Worm (Caenorhabditis elegans) whole organism, L1 larva: ENCODE results near the gene nhr-79.

Source experiments
- ama-1 ChIP-seq: fragments of 150-350 bp; optimal IDR thresholded peaks from 2 replicates; lab custom pipeline; 2014
- egl-13 ChIP-seq: sonication (generic microtip); optimal IDR thresholded peaks from 2 replicates; lab custom pipeline; 2016; ENCODE audit warnings: missing genotype, missing genetic modification reagents, missing genetic modification characterization, missing compliant biosample characterization
- elt-3 ChIP-seq, 6 experiments: fragments of 150-350 bp in 1 of 6; sonication (generic microtip); optimal IDR thresholded peaks; 2 replicates each; lab custom pipeline; 2017 to 2018; ENCODE audit warnings: missing biosample characterization in 6 of 6, missing genetic modification characterization in 6 of 6, inconsistent platforms in 1 of 6
- irx-1 ChIP-seq: sonication (generic microtip); optimal IDR thresholded peaks from 2 replicates; lab custom pipeline; 2016; ENCODE audit warnings: missing genetic modification characterization, missing compliant biosample characterization
- nhr-28 ChIP-seq: fragments of 150-350 bp; optimal IDR thresholded peaks from 2 replicates; lab custom pipeline; 2014; ENCODE audit warnings: missing biosample characterization, missing genetic modification characterization
- nhr-77 ChIP-seq: fragments of 150-350 bp; optimal IDR thresholded peaks from 2 replicates; lab custom pipeline; 2014; ENCODE audit warnings: missing biosample characterization, missing genetic modification characterization
- ztf-4 ChIP-seq: fragments of 150-350 bp; optimal IDR thresholded peaks from 2 replicates; lab custom pipeline; 2014; ENCODE audit warnings: missing biosample characterization, missing genetic modification characterization

ce11 chrV:19206911-19207310, 4.8 kb downstream of the nhr-79 start:
- TF ChIP-seq ama-1 (no peak), irx-1 (tag; lab: Kevin White, UChicago) (no peak), nhr-28 (tag; lab: Kevin White, UChicago) (no peak), ztf-4 (no peak), egl-13 (no peak), nhr-77 (no peak), elt-3 (tag; optimal IDR thresholded peaks at IDR 0.05; lab: Kevin White, UChicago) (no peak)
